Fruit fly (Drosophila melanogaster) whole organism, embryonic: ENCODE data around the gene Reepl1.
A peak's percentile ranks its signal among the peaks of the same experiment; 100 is the strongest.

Experiments
- B-H1 ChIP-seq: fragments of 200-800 bp; sonication (Bioruptor generic); IDR thresholded peaks from 3 replicates; pipeline ENCODE4 v1.3.6; 2022; ENCODE audit warnings: missing biosample characterization, missing genetic modification characterization
- B-H2 ChIP-seq: fragments of 200-800 bp; sonication (Bioruptor generic); optimal IDR thresholded peaks from 2 replicates; lab custom pipeline; 2018; ENCODE audit warnings: missing biosample characterization, mild to moderate bottlenecking, missing genetic modification characterization
- CG11085 ChIP-seq: fragments of 200-800 bp; sonication (Bioruptor generic); IDR thresholded peaks from 2 replicates; pipeline ENCODE4 v1.3.6; 2022; ENCODE audit warnings: missing biosample characterization, missing genetic modification characterization
- CG12071 ChIP-seq: fragments of 200-800 bp; sonication (Bioruptor generic); optimal IDR thresholded peaks from 3 replicates; lab custom pipeline; 2018; ENCODE audit warnings: missing biosample characterization, mild to moderate bottlenecking, missing genetic modification characterization
- CG12391 ChIP-seq: fragments of 200-800 bp; sonication (Bioruptor generic); optimal IDR thresholded peaks from 3 replicates; lab custom pipeline; 2018; ENCODE audit warnings: missing biosample characterization, mild to moderate bottlenecking, missing genetic modification characterization, moderate library complexity
- CG12942 ChIP-seq: fragments of 200-800 bp; sonication (Bioruptor generic); optimal IDR thresholded peaks from 3 replicates; lab custom pipeline; 2016; ENCODE audit warnings: missing biosample characterization, missing genetic modification characterization
- CG13287 ChIP-seq: fragments of 200-800 bp; sonication (Bioruptor generic); IDR thresholded peaks from 2 replicates; pipeline ENCODE4 v1.3.6; 2022; ENCODE audit warnings: missing biosample characterization, missing genetic modification characterization; ENCODE audit not compliant: partially characterized antibody
- CG15479 ChIP-seq: fragments of 200-800 bp; sonication (Bioruptor generic); optimal IDR thresholded peaks from 3 replicates; lab custom pipeline; 2019; ENCODE audit warnings: missing biosample characterization, mild to moderate bottlenecking, missing genetic modification characterization, moderate library complexity
- CG17829 ChIP-seq: fragments of 200-800 bp; optimal IDR thresholded peaks from 2 replicates; lab custom pipeline; 2019; ENCODE audit warnings: missing biosample characterization, mild to moderate bottlenecking, missing genetic modification characterization, moderate library complexity
- CG17912 ChIP-seq: fragments of 200-800 bp; sonication (Bioruptor generic); optimal IDR thresholded peaks from 2 replicates; lab custom pipeline; 2018; ENCODE audit warnings: missing biosample characterization, mild to moderate bottlenecking, missing genetic modification characterization
- CG33213 ChIP-seq: fragments of 200-800 bp; sonication (Bioruptor generic); optimal IDR thresholded peaks from 3 replicates; lab custom pipeline; 2016; ENCODE audit warnings: missing biosample characterization, missing genetic modification characterization
- CG3847 ChIP-seq: fragments of 200-800 bp; sonication (Bioruptor generic); IDR thresholded peaks from 2 replicates; pipeline ENCODE4 v1.3.6; 2022; ENCODE audit warnings: missing biosample characterization, missing genetic modification characterization
- CG4282 ChIP-seq: fragments of 200-800 bp; sonication (Bioruptor generic); optimal IDR thresholded peaks from 2 replicates; lab custom pipeline; 2016; ENCODE audit warnings: missing biosample characterization, missing genetic modification characterization
- CG4404 ChIP-seq: fragments of 200-800 bp; sonication (Bioruptor generic); IDR thresholded peaks from 2 replicates; pipeline ENCODE4 v1.3.6; 2022; ENCODE audit warnings: missing biosample characterization, missing genetic modification characterization
- CG8478 ChIP-seq: fragments of >200 bp; optimal IDR thresholded peaks from 2 replicates; lab custom pipeline; 2018
- CG9797 ChIP-seq: fragments of 200-800 bp; sonication (Bioruptor generic); optimal IDR thresholded peaks from 3 replicates; lab custom pipeline; 2018; ENCODE audit warnings: missing biosample characterization, mild to moderate bottlenecking, missing genetic modification characterization
- CTCF ChIP-seq: fragments of 200-800 bp; sonication (Bioruptor generic); optimal IDR thresholded peaks from 2 replicates; lab custom pipeline; 2017; ENCODE audit warnings: missing biosample characterization, mild to moderate bottlenecking, missing genetic modification characterization, moderate library complexity
- Dref ChIP-seq: fragments of 200-800 bp; sonication (Bioruptor generic); IDR thresholded peaks from 2 replicates; pipeline ENCODE4 v1.3.6; 2022; ENCODE audit warnings: missing biosample characterization, missing genetic modification characterization
- H2.0 ChIP-seq: fragments of 200-800 bp; sonication (Bioruptor generic); IDR thresholded peaks from 2 replicates; pipeline ENCODE4 v1.3.6; 2022; ENCODE audit warnings: missing biosample characterization, missing genetic modification characterization
- Lim3 ChIP-seq: fragments of 200-800 bp; sonication (Bioruptor generic); IDR thresholded peaks from 2 replicates; pipeline ENCODE4 v1.3.6; 2022; ENCODE audit warnings: missing biosample characterization, missing genetic modification characterization
- Max ChIP-seq: fragments of 200-800 bp; sonication (Bioruptor generic); optimal IDR thresholded peaks from 2 replicates; lab custom pipeline; 2016; ENCODE audit warnings: missing biosample characterization, mild to moderate bottlenecking, missing genetic modification characterization
- NC2α ChIP-seq: fragments of 200-800 bp; sonication (Bioruptor generic); optimal IDR thresholded peaks from 2 replicates; lab custom pipeline; 2016; ENCODE audit warnings: missing biosample characterization, missing genetic modification characterization
- Nf-YA ChIP-seq: fragments of 200-800 bp; sonication (Bioruptor generic); IDR thresholded peaks from 2 replicates; pipeline ENCODE4 v1.3.6; 2022; ENCODE audit warnings: missing biosample characterization, missing genetic modification characterization
- PHDP ChIP-seq: fragments of 200-800 bp; sonication (Bioruptor generic); optimal IDR thresholded peaks from 3 replicates; lab custom pipeline; 2018; ENCODE audit warnings: missing biosample characterization, mild to moderate bottlenecking, missing genetic modification characterization, moderate library complexity
- Poxn ChIP-seq: fragments of 200-800 bp; sonication (Bioruptor generic); IDR thresholded peaks from 2 replicates; pipeline ENCODE4 v1.3.6; 2022; ENCODE audit warnings: missing biosample characterization, missing genetic modification characterization
- Sox100B ChIP-seq: fragments of 200-800 bp; sonication (Bioruptor generic); optimal IDR thresholded peaks from 3 replicates; lab custom pipeline; 2018; ENCODE audit warnings: missing biosample characterization, mild to moderate bottlenecking, missing genetic modification characterization
- Ssrp ChIP-seq: fragments of 200-800 bp; sonication (Bioruptor generic); optimal IDR thresholded peaks from 2 replicates; lab custom pipeline; 2018; ENCODE audit warnings: missing biosample characterization, mild to moderate bottlenecking, missing genetic modification characterization, moderate library complexity
- ab ChIP-seq: fragments of 200-800 bp; sonication (Bioruptor generic); optimal IDR thresholded peaks from 2 replicates; lab custom pipeline; 2016; ENCODE audit warnings: missing biosample characterization, missing genetic modification characterization
- bcd ChIP-seq: fragments of 200-800 bp; sonication (Bioruptor generic); optimal IDR thresholded peaks from 2 replicates; lab custom pipeline; 2017; ENCODE audit warnings: missing biosample characterization, mild to moderate bottlenecking, missing genetic modification characterization
- chm ChIP-seq: fragments of 200-800 bp; sonication (Bioruptor generic); IDR thresholded peaks from 2 replicates; pipeline ENCODE4 v1.3.6; 2022; ENCODE audit warnings: missing biosample characterization, missing genetic modification characterization
- eve ChIP-seq, 2 experiments: fragments of >200 bp; optimal IDR thresholded peaks; 2 replicates each; lab custom pipeline; 2017; ENCODE audit warnings: missing biosample characterization in 2 of 2, missing genetic modification characterization in 2 of 2
- fru ChIP-seq: fragments of >200 bp; optimal IDR thresholded peaks from 2 replicates; lab custom pipeline; 2017
- ham ChIP-seq: fragments of 200-800 bp; sonication (Bioruptor generic); IDR thresholded peaks from 2 replicates; pipeline ENCODE4 v1.3.6; 2022; ENCODE audit warnings: missing biosample characterization, missing genetic modification characterization
- insv ChIP-seq, 2 experiments: fragments of 200-800 bp; sonication (Bioruptor generic); optimal IDR thresholded peaks; 3 replicates each; lab custom pipeline; 2016 to 2018; ENCODE audit warnings: missing biosample characterization in 2 of 2, missing genetic modification characterization in 2 of 2
- knrl ChIP-seq: fragments of 200-800 bp; sonication (Bioruptor generic); IDR thresholded peaks from 3 replicates; pipeline ENCODE4 v1.3.6; 2022; ENCODE audit warnings: missing biosample characterization, missing genetic modification characterization; ENCODE audit not compliant: partially characterized antibody
- nau ChIP-seq: fragments of 200-800 bp; sonication (Bioruptor generic); optimal IDR thresholded peaks from 3 replicates; lab custom pipeline; 2017; ENCODE audit warnings: missing biosample characterization, mild to moderate bottlenecking, missing genetic modification characterization, missing genetic modification reagents
- org-1 ChIP-seq: fragments of 200-800 bp; sonication (Bioruptor generic); optimal IDR thresholded peaks from 2 replicates; lab custom pipeline; 2017; ENCODE audit warnings: missing biosample characterization, missing genetic modification characterization
- pum ChIP-seq: fragments of 200-800 bp; sonication (Bioruptor generic); optimal IDR thresholded peaks from 2 replicates; lab custom pipeline; 2016; ENCODE audit warnings: missing biosample characterization, missing genetic modification characterization
- sc ChIP-seq, 3 experiments: fragments of >200 bp in 2 of 3; fragments of 200-800 bp in 1 of 3; sonication (Bioruptor generic) in 1 of 3; optimal IDR thresholded peaks; 2 replicates in 2 of 3; 3 replicates in 1 of 3; lab custom pipeline; 2017; ENCODE audit warnings: mild to moderate bottlenecking in 1 of 3, missing biosample characterization in 1 of 3, missing genetic modification characterization in 1 of 3, missing genetic modification reagents in 1 of 3
- scrt ChIP-seq: fragments of 200-800 bp; sonication (Bioruptor generic); optimal IDR thresholded peaks from 2 replicates; lab custom pipeline; 2018; ENCODE audit warnings: missing biosample characterization, mild to moderate bottlenecking, missing genetic modification characterization, moderate library complexity
- slp2 ChIP-seq: fragments of 200-800 bp; sonication (Bioruptor generic); optimal IDR thresholded peaks from 2 replicates; lab custom pipeline; 2016; ENCODE audit warnings: missing biosample characterization, missing genetic modification characterization
- ssp ChIP-seq: fragments of 200-800 bp; sonication (Bioruptor generic); IDR thresholded peaks from 2 replicates; pipeline ENCODE4 v1.3.6; 2022; ENCODE audit warnings: missing biosample characterization, missing genetic modification characterization
- stc ChIP-seq: fragments of 200-800 bp; sonication (Bioruptor generic); IDR thresholded peaks from 2 replicates; pipeline ENCODE4 v1.3.6; 2022; ENCODE audit warnings: missing biosample characterization, missing genetic modification characterization
- toy ChIP-seq: fragments of 200-800 bp; sonication (Bioruptor generic); IDR thresholded peaks from 2 replicates; pipeline ENCODE4 v1.3.6; 2022; ENCODE audit warnings: missing biosample characterization, missing genetic modification characterization
- vnd ChIP-seq: fragments of 200-800 bp; sonication (Bioruptor generic); IDR thresholded peaks from 3 replicates; pipeline ENCODE4 v1.3.6; 2022; ENCODE audit warnings: missing biosample characterization, missing genetic modification characterization; ENCODE audit not compliant: partially characterized antibody
- wek ChIP-seq: fragments of 200-800 bp; sonication (Bioruptor generic); optimal IDR thresholded peaks from 3 replicates; lab custom pipeline; 2018; ENCODE audit warnings: missing biosample characterization, mild to moderate bottlenecking, missing genetic modification characterization, moderate library complexity
- wor ChIP-seq: fragments of 200-800 bp; sonication (Bioruptor generic); IDR thresholded peaks from 2 replicates; pipeline ENCODE4 v1.3.6; 2022; ENCODE audit warnings: missing biosample characterization, missing genetic modification characterization

Gene Reepl1

dm6 chrX:11621866-11622648 is 49.5 kb downstream of the Reepl1 start, which contains the start of gene Ptp10D (continued):
- TF ChIP-seq nau (GFP tag; lab: Kevin White, UChicago) (peak; percentile 7), chm (GFP tag; lab: Robert Waterston, UW) (peak; percentile 73), insv (GFP tag; optimal IDR thresholded peaks at IDR 0.05; lab: Kevin White, UChicago) (peak; percentile 55 to 95), scrt (GFP tag; lab: Kevin White, UChicago) (peak; percentile 22), wek (GFP tag; lab: Kevin White, UChicago) (no peak), Max (GFP tag; lab: Kevin White, UChicago) (peak; percentile 33), CG4282 (GFP tag; lab: Kevin White, UChicago) (peak; percentile 26), CTCF (no peak), fru (lab: Kevin White, UChicago) (no peak), PHDP (tag; lab: Kevin White, UChicago) (peak; percentile 11)

dm6 chrX:11622649-11623425 is 50.3 kb downstream of the Reepl1 start:
- TF ChIP-seq wor (GFP tag; lab: Robert Waterston, UW), result peak; percentile 54
- no peak for TF ChIP-seq sc (optimal IDR thresholded peaks at IDR 0.05; lab: Kevin White, UChicago)
- TF ChIP-seq sc (GFP tag; optimal IDR thresholded peaks at IDR 0.05; lab: Kevin White, UChicago), result no peak
- peak; percentile 3 for TF ChIP-seq B-H2
- peak; percentile 54 for TF ChIP-seq CG17829 (tag; lab: Kevin White, UChicago)
- TF ChIP-seq CG13287 (GFP tag; lab: Robert Waterston, UW), result no peak
- TF ChIP-seq slp2, result peak; percentile 60
- no peak for TF ChIP-seq NC2α
- peak; percentile 53 for TF ChIP-seq ab
- peak; percentile 83 for TF ChIP-seq stc (GFP tag; lab: Robert Waterston, UW)
- TF ChIP-seq H2.0 (GFP tag; lab: Robert Waterston, UW), result peak; percentile 76
- TF ChIP-seq org-1, result peak; percentile 65
- TF ChIP-seq CG3847, result peak; percentile 74
- peak; percentile 74 for TF ChIP-seq CG12071
- peak; percentile 56 for TF ChIP-seq Ssrp
- TF ChIP-seq Dref (GFP tag; lab: Robert Waterston, UW), result no peak
- no peak for TF ChIP-seq fru (lab: Kevin White, UChicago)
- no peak for TF ChIP-seq knrl (GFP tag; lab: Robert Waterston, UW)
- peak in 1 of 2 experiments; percentile 77 for TF ChIP-seq eve (GFP tag; optimal IDR thresholded peaks at IDR 0.05; lab: Kevin White, UChicago)
- no peak for TF ChIP-seq CG17912 (GFP tag; lab: Kevin White, UChicago)
- TF ChIP-seq CG4404 (GFP tag; lab: Robert Waterston, UW), result peak; percentile 37; the same call in 1 of the 2 replicates
- peak; percentile 51 for TF ChIP-seq Sox100B (GFP tag; lab: Kevin White, UChicago)
- TF ChIP-seq toy (GFP tag; lab: Robert Waterston, UW), result peak; percentile 63; the same call in 1 of the 2 replicates
- peak; percentile 59; the same call in 1 of the 2 replicates for TF ChIP-seq CG11085 (GFP tag; lab: Robert Waterston, UW)
- no peak for TF ChIP-seq vnd (GFP tag; lab: Robert Waterston, UW)
- peak; percentile 37 for TF ChIP-seq bcd (GFP tag; lab: Kevin White, UChicago)
- TF ChIP-seq ssp (GFP tag; lab: Robert Waterston, UW), result peak; percentile 44
- TF ChIP-seq CG12391 (tag; lab: Kevin White, UChicago), result peak; percentile 76
- peak; percentile 7; the same call in 1 of the 2 replicates for TF ChIP-seq Nf-YA
- peak; percentile 24; the same call in 1 of the 2 replicates for TF ChIP-seq Poxn
- TF ChIP-seq CG8478 (lab: Kevin White, UChicago), result no peak
- no peak for TF ChIP-seq ham (GFP tag; lab: Robert Waterston, UW)
- TF ChIP-seq CG33213 (GFP tag; lab: Kevin White, UChicago), result peak; percentile 48
- TF ChIP-seq CG12942, result peak; percentile 53
- no peak for TF ChIP-seq Lim3
- TF ChIP-seq CG9797 (GFP tag; lab: Kevin White, UChicago), result no peak
- no peak for TF ChIP-seq pum
- peak; percentile 57; the same call in 2 of the 3 replicates for TF ChIP-seq B-H1 (GFP tag; lab: Robert Waterston, UW)
- TF ChIP-seq CG15479 (GFP tag; lab: Kevin White, UChicago), result no peak
